Fruit fly (Drosophila melanogaster) whole organism, embryonic: Measurements from ENCODE around the gene Shal.

Source experiments
- Abd-B ChIP-seq: fragments of 200-800 bp; sonication (Bioruptor generic); optimal IDR thresholded peaks from 2 replicates; lab custom pipeline; 2018; ENCODE audit warnings: missing biosample characterization, mild to moderate bottlenecking, missing genetic modification characterization, moderate library complexity
- Ada2b ChIP-seq: fragments of 200-800 bp; sonication (Bioruptor generic); IDR thresholded peaks from 2 replicates; pipeline ENCODE4 v1.3.6; 2022; ENCODE audit warnings: missing biosample characterization, missing genetic modification characterization
- Blimp-1 ChIP-seq: fragments of 200-800 bp; sonication (Bioruptor generic); optimal IDR thresholded peaks from 3 replicates; lab custom pipeline; 2018; ENCODE audit warnings: missing biosample characterization, missing genetic modification characterization, mild to moderate bottlenecking, moderate library complexity, missing genetic modification reagents
- CG10979 ChIP-seq: fragments of 200-800 bp; sonication (Bioruptor generic); optimal IDR thresholded peaks from 2 replicates; lab custom pipeline; 2018; ENCODE audit warnings: missing biosample characterization, mild to moderate bottlenecking, missing genetic modification characterization, moderate library complexity
- CG13775 ChIP-seq: fragments of 200-800 bp; sonication (Bioruptor generic); optimal IDR thresholded peaks from 3 replicates; lab custom pipeline; 2017; ENCODE audit warnings: missing biosample characterization, mild to moderate bottlenecking, missing genetic modification characterization
- CG14014 ChIP-seq: fragments of 200-800 bp; sonication (Bioruptor generic); IDR thresholded peaks from 2 replicates; pipeline ENCODE4 v1.3.6; 2022; ENCODE audit warnings: missing biosample characterization, missing genetic modification characterization
- CG15514 ChIP-seq: fragments of 200-800 bp; sonication (Bioruptor generic); optimal IDR thresholded peaks from 3 replicates; lab custom pipeline; 2017; ENCODE audit warnings: missing biosample characterization, missing genetic modification characterization, mild to moderate bottlenecking, moderate library complexity, missing genetic modification reagents
- CG18011 ChIP-seq: fragments of 200-800 bp; sonication (Bioruptor generic); optimal IDR thresholded peaks from 2 replicates; lab custom pipeline; 2017; ENCODE audit warnings: missing biosample characterization, missing genetic modification characterization, mild to moderate bottlenecking, moderate library complexity, missing genotype
- CG2712 ChIP-seq: fragments of 200-800 bp; optimal IDR thresholded peaks from 3 replicates; lab custom pipeline; 2019; ENCODE audit warnings: missing biosample characterization, mild to moderate bottlenecking, missing genetic modification characterization, moderate library complexity
- CG30403 ChIP-seq: fragments of 200-800 bp; sonication (Bioruptor generic); optimal IDR thresholded peaks from 3 replicates; lab custom pipeline; 2016; ENCODE audit warnings: missing biosample characterization, missing genetic modification characterization
- CG3995 ChIP-seq: fragments of 200-800 bp; sonication (Bioruptor generic); optimal IDR thresholded peaks from 3 replicates; lab custom pipeline; 2016; ENCODE audit warnings: missing biosample characterization, missing genetic modification characterization
- CG4404 ChIP-seq: fragments of 200-800 bp; sonication (Bioruptor generic); IDR thresholded peaks from 2 replicates; pipeline ENCODE4 v1.3.6; 2022; ENCODE audit warnings: missing biosample characterization, missing genetic modification characterization
- CG7372 ChIP-seq: fragments of 200-800 bp; sonication (Bioruptor generic); IDR thresholded peaks from 2 replicates; pipeline ENCODE4 v1.3.6; 2022; ENCODE audit warnings: missing biosample characterization, missing genetic modification characterization
- CG8089 ChIP-seq: fragments of 200-800 bp; sonication (Bioruptor generic); optimal IDR thresholded peaks from 3 replicates; lab custom pipeline; 2016; ENCODE audit warnings: missing biosample characterization, missing genetic modification characterization
- CG8281 ChIP-seq: fragments of 200-800 bp; sonication (Bioruptor generic); optimal IDR thresholded peaks from 2 replicates; lab custom pipeline; 2018; ENCODE audit warnings: missing biosample characterization, mild to moderate bottlenecking, missing genetic modification characterization, moderate library complexity
- Chrac-16 ChIP-seq: fragments of 200-800 bp; sonication (Bioruptor generic); optimal IDR thresholded peaks from 3 replicates; lab custom pipeline; 2016; ENCODE audit warnings: missing biosample characterization, missing genetic modification characterization
- Dek ChIP-seq: fragments of 200-800 bp; sonication (Bioruptor generic); optimal IDR thresholded peaks from 3 replicates; lab custom pipeline; 2019; ENCODE audit warnings: missing biosample characterization, mild to moderate bottlenecking, missing genetic modification characterization, moderate library complexity
- Fer3 ChIP-seq: fragments of 200-800 bp; sonication (Bioruptor generic); optimal IDR thresholded peaks from 2 replicates; lab custom pipeline; 2018; ENCODE audit warnings: missing biosample characterization, mild to moderate bottlenecking, missing genetic modification characterization, moderate library complexity
- HHEX ChIP-seq: fragments of 200-800 bp; sonication (Bioruptor generic); optimal IDR thresholded peaks from 3 replicates; lab custom pipeline; 2017; ENCODE audit warnings: missing biosample characterization, mild to moderate bottlenecking, missing genetic modification characterization, missing genetic modification reagents
- HLHmδ ChIP-seq: fragments of 200-800 bp; sonication (Bioruptor generic); optimal IDR thresholded peaks from 2 replicates; lab custom pipeline; 2018; ENCODE audit warnings: missing biosample characterization, mild to moderate bottlenecking, missing genetic modification characterization, moderate library complexity
- HmgD ChIP-seq: fragments of 200-800 bp; sonication (Bioruptor generic); optimal IDR thresholded peaks from 3 replicates; lab custom pipeline; 2016; ENCODE audit warnings: missing biosample characterization, missing genetic modification characterization
- Hmx ChIP-seq: fragments of 200-800 bp; sonication (Bioruptor generic); optimal IDR thresholded peaks from 2 replicates; lab custom pipeline; 2016; ENCODE audit warnings: missing biosample characterization, missing genetic modification characterization
- Hr51 ChIP-seq, 2 experiments: fragments of 200-800 bp; sonication (Bioruptor generic); optimal IDR thresholded peaks; 2 replicates in 1 of 2; 3 replicates in 1 of 2; lab custom pipeline; 2016 to 2018; ENCODE audit warnings: missing biosample characterization in 2 of 2, missing genetic modification characterization in 2 of 2, mild to moderate bottlenecking in 1 of 2, moderate library complexity in 1 of 2
- Lhr ChIP-seq: fragments of 200-800 bp; sonication (Bioruptor generic); optimal IDR thresholded peaks from 3 replicates; lab custom pipeline; 2017; ENCODE audit warnings: mild to moderate bottlenecking, missing biosample characterization, missing genetic modification reagents, missing genetic modification characterization
- Neu2 ChIP-seq: fragments of 200-800 bp; sonication (Bioruptor generic); optimal IDR thresholded peaks from 3 replicates; lab custom pipeline; 2016; ENCODE audit warnings: missing biosample characterization, missing genetic modification characterization, borderline replicate concordance
- Nf-YB ChIP-seq: fragments of 200-800 bp; sonication (Bioruptor generic); optimal IDR thresholded peaks from 3 replicates; lab custom pipeline; 2019; ENCODE audit warnings: missing biosample characterization, mild to moderate bottlenecking, missing genetic modification characterization, moderate library complexity
- Oaz ChIP-seq: fragments of 200-800 bp; sonication (Bioruptor generic); IDR thresholded peaks from 2 replicates; pipeline ENCODE4 v1.3.6; 2022; ENCODE audit warnings: missing biosample characterization, missing genetic modification characterization
- Sin3A ChIP-seq: fragments of >200 bp; optimal IDR thresholded peaks from 2 replicates; lab custom pipeline; 2018
- Xbp1 ChIP-seq: fragments of 200-800 bp; sonication (Bioruptor generic); optimal IDR thresholded peaks from 3 replicates; lab custom pipeline; 2016; ENCODE audit warnings: missing biosample characterization, mild to moderate bottlenecking, missing genetic modification characterization
- YL-1 ChIP-seq: fragments of 200-800 bp; sonication (Bioruptor generic); optimal IDR thresholded peaks from 3 replicates; lab custom pipeline; 2017; ENCODE audit warnings: missing biosample characterization, mild to moderate bottlenecking, missing genetic modification characterization
- ato ChIP-seq: fragments of 200-800 bp; sonication (Bioruptor generic); IDR thresholded peaks from 2 replicates; pipeline ENCODE4 v1.3.6; 2022; ENCODE audit warnings: missing biosample characterization, missing genetic modification characterization; ENCODE audit not compliant: partially characterized antibody
- btn ChIP-seq: fragments of 200-800 bp; sonication (Bioruptor generic); optimal IDR thresholded peaks from 2 replicates; lab custom pipeline; 2016; ENCODE audit warnings: missing biosample characterization, missing genetic modification characterization
- caup ChIP-seq: fragments of 200-800 bp; sonication (Bioruptor generic); optimal IDR thresholded peaks from 3 replicates; lab custom pipeline; 2017; ENCODE audit warnings: missing biosample characterization, mild to moderate bottlenecking, missing genetic modification characterization, moderate library complexity; ENCODE audit not compliant: severe bottlenecking
- ewg ChIP-seq: fragments of 200-800 bp; sonication (Bioruptor generic); optimal IDR thresholded peaks from 3 replicates; lab custom pipeline; 2017; ENCODE audit warnings: mild to moderate bottlenecking, missing biosample characterization, missing genetic modification reagents, missing genetic modification characterization
- grau ChIP-seq: fragments of 200-800 bp; optimal IDR thresholded peaks from 3 replicates; lab custom pipeline; 2019; ENCODE audit warnings: missing biosample characterization, mild to moderate bottlenecking, missing genetic modification characterization, moderate library complexity
- gro ChIP-seq: fragments of 200-800 bp; sonication (Bioruptor generic); optimal IDR thresholded peaks from 2 replicates; lab custom pipeline; 2016; ENCODE audit warnings: missing biosample characterization, missing genetic modification characterization
- ind ChIP-seq: fragments of 200-800 bp; sonication (Bioruptor generic); optimal IDR thresholded peaks from 3 replicates; lab custom pipeline; 2016; ENCODE audit warnings: missing biosample characterization, missing genetic modification characterization
- insv ChIP-seq, 2 experiments: fragments of 200-800 bp; sonication (Bioruptor generic); optimal IDR thresholded peaks; 3 replicates each; lab custom pipeline; 2016 to 2018; ENCODE audit warnings: missing biosample characterization in 2 of 2, missing genetic modification characterization in 2 of 2
- kah ChIP-seq: fragments of 200-800 bp; sonication (Bioruptor generic); optimal IDR thresholded peaks from 2 replicates; lab custom pipeline; 2018; ENCODE audit warnings: missing biosample characterization, mild to moderate bottlenecking, missing genetic modification characterization
- klu ChIP-seq: fragments of 200-800 bp; sonication (Bioruptor generic); IDR thresholded peaks from 2 replicates; pipeline ENCODE4 v1.3.6; 2022; ENCODE audit warnings: missing biosample characterization, missing genetic modification characterization
- lola ChIP-seq, 3 experiments: fragments of >200 bp in 2 of 3; fragments of 200-800 bp in 1 of 3; sonication (Bioruptor generic) in 1 of 3; optimal IDR thresholded peaks; 2 replicates each; lab custom pipeline; 2017 to 2019; ENCODE audit warnings: missing biosample characterization in 3 of 3, missing genetic modification characterization in 3 of 3, mild to moderate bottlenecking in 1 of 3, moderate library complexity in 1 of 3
- nom ChIP-seq: fragments of 200-800 bp; sonication (Bioruptor generic); optimal IDR thresholded peaks from 2 replicates; lab custom pipeline; 2017; ENCODE audit warnings: missing biosample characterization, missing genetic modification characterization, mild to moderate bottlenecking, moderate library complexity, missing genetic modification reagents
- pho ChIP-seq: fragments of 200-800 bp; sonication (Bioruptor generic); optimal IDR thresholded peaks from 2 replicates; lab custom pipeline; 2016; ENCODE audit warnings: missing biosample characterization, missing genetic modification characterization
- scrt ChIP-seq: fragments of 200-800 bp; sonication (Bioruptor generic); optimal IDR thresholded peaks from 2 replicates; lab custom pipeline; 2018; ENCODE audit warnings: missing biosample characterization, mild to moderate bottlenecking, missing genetic modification characterization, moderate library complexity
- slbo ChIP-seq: fragments of 200-800 bp; sonication (Bioruptor generic); IDR thresholded peaks from 2 replicates; pipeline ENCODE4 v1.3.6; 2022; ENCODE audit warnings: missing biosample characterization, missing genetic modification characterization
- stc ChIP-seq: fragments of 200-800 bp; sonication (Bioruptor generic); IDR thresholded peaks from 2 replicates; pipeline ENCODE4 v1.3.6; 2022; ENCODE audit warnings: missing biosample characterization, missing genetic modification characterization
- stwl ChIP-seq: fragments of 200-800 bp; sonication (Bioruptor generic); optimal IDR thresholded peaks from 3 replicates; lab custom pipeline; 2018; ENCODE audit warnings: missing biosample characterization, mild to moderate bottlenecking, missing genetic modification characterization, moderate library complexity

The Shal gene

DNA sequence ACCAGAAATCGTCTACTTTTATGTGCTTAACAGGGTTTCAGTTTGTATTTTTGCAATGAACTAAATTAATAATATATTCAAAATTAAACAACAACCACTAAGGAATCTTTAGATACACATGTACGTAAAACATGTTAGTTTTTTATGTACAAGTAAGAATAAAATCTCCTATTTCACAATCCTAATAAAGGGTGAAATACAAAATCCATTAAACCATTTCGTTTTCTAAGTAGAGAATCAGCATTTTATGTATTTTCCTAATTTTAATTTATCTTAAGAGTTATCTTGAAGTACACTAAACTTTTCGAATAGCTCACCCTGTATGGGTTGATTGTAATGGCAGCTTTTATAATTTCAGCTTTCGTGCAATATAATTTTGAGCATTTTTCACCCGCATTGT lies 22.6 kb downstream of the Shal start (continued):
- peak; percentile 51 for TF ChIP-seq Hmx (GFP tag; lab: Kevin White, UChicago)
- peak; percentile 45 for TF ChIP-seq CG2712 (tag; lab: Kevin White, UChicago)
- peak; percentile 22 for TF ChIP-seq CG3995
- TF ChIP-seq grau (tag; lab: Kevin White, UChicago) = peak; percentile 61
- no peak for TF ChIP-seq CG7372 (GFP tag; lab: Robert Waterston, UW)
- peak; percentile 23 for TF ChIP-seq CG15514 (GFP tag; lab: Kevin White, UChicago)
- peak; percentile 51 for TF ChIP-seq Fer3 (tag; lab: Kevin White, UChicago)
- TF ChIP-seq scrt (GFP tag; lab: Kevin White, UChicago) = peak; percentile 33

DNA sequence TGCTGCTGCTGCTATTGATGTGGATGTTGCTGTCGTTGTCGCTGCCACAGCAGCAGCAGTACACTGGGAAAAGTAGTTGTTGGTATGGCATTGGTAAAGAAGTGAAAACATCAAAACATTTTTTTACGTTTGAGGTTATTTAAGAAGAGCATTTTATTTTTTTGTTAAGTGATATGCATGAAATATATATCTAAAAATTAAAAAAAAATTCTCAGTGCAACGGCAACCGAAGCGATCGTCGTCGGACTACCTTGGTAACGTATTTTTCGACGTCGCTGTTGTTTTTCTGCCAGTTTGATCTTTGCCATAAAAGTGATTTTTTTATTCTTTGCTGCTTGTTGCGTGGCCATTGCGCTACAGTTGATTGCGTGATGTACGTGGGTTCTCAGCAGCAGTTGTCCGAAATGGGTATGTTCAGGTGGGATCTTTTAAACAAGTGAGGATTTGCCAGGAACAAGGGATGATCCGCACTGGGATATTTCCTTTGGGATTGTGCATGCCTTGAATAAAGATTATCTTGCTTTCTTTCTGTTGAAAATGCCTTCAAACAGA lies 23.6 kb downstream of the Shal start:
- no peak for TF ChIP-seq ato (GFP tag; lab: Robert Waterston, UW)
- TF ChIP-seq CG13775 = peak; percentile 95
- peak; percentile 71 for TF ChIP-seq stwl (tag; lab: Kevin White, UChicago)
- TF ChIP-seq pho (GFP tag; lab: Kevin White, UChicago) = peak; percentile 90
- peak; percentile 95 for TF ChIP-seq Ada2b (GFP tag; lab: Robert Waterston, UW)
- TF ChIP-seq Lhr = peak; percentile 92
- peak; percentile 94 for TF ChIP-seq Hr51 (GFP tag; optimal IDR thresholded peaks at IDR 0.05; lab: Kevin White, UChicago)
- TF ChIP-seq HHEX (GFP tag; lab: Kevin White, UChicago) = peak; percentile 93
- peak; percentile 95 for TF ChIP-seq Xbp1 (GFP tag; lab: Kevin White, UChicago)
- peak; percentile 89 for TF ChIP-seq Oaz (GFP tag; lab: Robert Waterston, UW)
- peak; percentile 98 for TF ChIP-seq CG10979 (tag; lab: Kevin White, UChicago)
- peak; percentile 94 for TF ChIP-seq slbo
- TF ChIP-seq CG18011 (GFP tag; lab: Kevin White, UChicago) = peak; percentile 68
- TF ChIP-seq Nf-YB (GFP tag; lab: Kevin White, UChicago) = peak; percentile 83
- peak; percentile 98 for TF ChIP-seq CG4404 (GFP tag; lab: Robert Waterston, UW)
- TF ChIP-seq lola (GFP tag; optimal IDR thresholded peaks at IDR 0.05; lab: Kevin White, UChicago) = peak in 1 of 3 experiments; percentile 97
- peak; percentile 97 for TF ChIP-seq CG30403 (GFP tag; lab: Kevin White, UChicago)
- TF ChIP-seq ind = peak; percentile 91
- TF ChIP-seq stc = peak; percentile 90
- no peak for TF ChIP-seq HLHmδ (GFP tag; lab: Kevin White, UChicago)
- peak; percentile 87 for TF ChIP-seq Neu2 (GFP tag; lab: Kevin White, UChicago)
- TF ChIP-seq Abd-B (GFP tag; lab: Kevin White, UChicago) = peak; percentile 95
- TF ChIP-seq klu (GFP tag; lab: Robert Waterston, UW) = peak; percentile 91
- TF ChIP-seq Dek (tag; lab: Kevin White, UChicago) = peak; percentile 93
- TF ChIP-seq gro (GFP tag; lab: Kevin White, UChicago) = peak; percentile 88
- no peak for TF ChIP-seq Sin3A (lab: Kevin White, UChicago)
- TF ChIP-seq Chrac-16 (GFP tag; lab: Kevin White, UChicago) = peak; percentile 96
- peak; percentile 94 for TF ChIP-seq caup (GFP tag; lab: Kevin White, UChicago)
- peak; percentile 82 for TF ChIP-seq CG8281 (tag; lab: Kevin White, UChicago)
- TF ChIP-seq HmgD (GFP tag; lab: Kevin White, UChicago) = peak; percentile 33
- peak; percentile 90 for TF ChIP-seq CG8089 (GFP tag; lab: Kevin White, UChicago)
- peak; percentile 98 for TF ChIP-seq nom
- TF ChIP-seq YL-1 = peak; percentile 91
- peak; percentile 93 for TF ChIP-seq kah (GFP tag; lab: Kevin White, UChicago)
- peak in 1 of 2 experiments; percentile 76 for TF ChIP-seq insv (GFP tag; optimal IDR thresholded peaks at IDR 0.05; lab: Kevin White, UChicago)
- peak; percentile 96 for TF ChIP-seq CG14014 (GFP tag; lab: Robert Waterston, UW)
- TF ChIP-seq btn = peak; percentile 80
- TF ChIP-seq scrt (GFP tag; lab: Kevin White, UChicago) = peak; percentile 90
- peak; percentile 88 for TF ChIP-seq ewg (GFP tag; lab: Kevin White, UChicago)
- peak; percentile 93 for TF ChIP-seq Blimp-1 (GFP tag; lab: Kevin White, UChicago)
